Worm (Caenorhabditis elegans): Measurements from ENCODE around the gene sas-5.

DNA sequence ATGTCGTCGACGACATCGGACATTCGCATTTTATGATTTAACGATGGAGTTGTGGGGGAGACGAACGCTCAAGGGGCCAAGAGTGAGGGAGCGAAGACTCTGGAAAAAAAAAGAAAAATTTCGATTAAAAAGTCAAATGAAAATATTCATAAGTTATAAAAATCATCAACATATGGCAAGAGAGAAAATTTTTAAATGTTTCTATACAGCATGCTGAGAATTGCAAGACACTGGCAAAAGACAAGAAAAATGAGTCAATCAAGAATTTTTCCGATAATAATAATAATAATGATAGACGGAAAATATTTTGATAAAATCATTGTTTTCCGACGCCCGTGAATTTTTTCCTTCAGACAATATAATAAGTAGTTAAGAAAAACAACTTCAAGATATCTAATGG, 26.7 kb downstream of the sas-5 start, which contains the start of gene sipa-1:
- TF ChIP-seq mls-2 (tag; optimal IDR thresholded peaks at IDR 0.05) (no peak), ces-1 (GFP tag; optimal IDR thresholded peaks at IDR 0.05) (no peak), mab-5 (tag; optimal IDR thresholded peaks at IDR 0.05) (no peak), nhr-76 (tag; optimal IDR thresholded peaks at IDR 0.05) (no peak), lsy-2 (tag; optimal IDR thresholded peaks at IDR 0.05) (no peak), unc-39 (tag; optimal IDR thresholded peaks at IDR 0.05) (no peak), lin-13 (tag; optimal IDR thresholded peaks at IDR 0.05) (no peak), nhr-28 (tag; optimal IDR thresholded peaks at IDR 0.05) (no peak), sptf-1 (tag; optimal IDR thresholded peaks at IDR 0.05) (no peak), snpc-4 (tag; optimal IDR thresholded peaks at IDR 0.05) (no peak)

Data from whole organism, mixed stage, embryonic.